Worm (Caenorhabditis elegans): ENCODE data around the gene srx-93.

The srx-93 gene

ce11 chrV:3580385-3580784 lies 40.1 kb downstream of the srx-93 start:
- no peak for TF ChIP-seq zag-1 (tag; optimal IDR thresholded peaks at IDR 0.05)
- no peak for TF ChIP-seq nhr-21 (tag; optimal IDR thresholded peaks at IDR 0.05)
- TF ChIP-seq ztf-11 (tag; optimal IDR thresholded peaks at IDR 0.05) = no peak
- TF ChIP-seq fos-1 (tag; optimal IDR thresholded peaks at IDR 0.05) = peak; percentile 51
- no peak for TF ChIP-seq elt-1 (tag; optimal IDR thresholded peaks at IDR 0.05)
- TF ChIP-seq elt-3 (tag; optimal IDR thresholded peaks at IDR 0.05) = no peak
- TF ChIP-seq nhr-129 (tag; optimal IDR thresholded peaks at IDR 0.05) = no peak
- no peak for TF ChIP-seq sma-9 (GFP tag; optimal IDR thresholded peaks at IDR 0.05)
- TF ChIP-seq sma-9 (tag; optimal IDR thresholded peaks at IDR 0.05) = no peak

- TF ChIP-seq fos-1 (tag; optimal IDR thresholded peaks at IDR 0.05) = peak; percentile 64
- TF ChIP-seq lin-13 (GFP tag; optimal IDR thresholded peaks at IDR 0.05) = peak; percentile 44
- no peak for TF ChIP-seq nhr-10 (tag; optimal IDR thresholded peaks at IDR 0.05)
- TF ChIP-seq snpc-4 (tag; optimal IDR thresholded peaks at IDR 0.05) = peak; percentile 42
- no peak for TF ChIP-seq nhr-77 (tag; optimal IDR thresholded peaks at IDR 0.05)
- no peak for TF ChIP-seq nhr-23 (tag; optimal IDR thresholded peaks at IDR 0.05)
- no peak for TF ChIP-seq ceh-82 (tag; optimal IDR thresholded peaks at IDR 0.05)
- no peak for TF ChIP-seq ZK546.5 (tag; optimal IDR thresholded peaks at IDR 0.05)
- TF ChIP-seq crh-2 (tag; optimal IDR thresholded peaks at IDR 0.05) = peak; percentile 49
- peak in 1 of 2 experiments; percentile 61 for TF ChIP-seq lsy-2 (tag; optimal IDR thresholded peaks at IDR 0.05)
- peak; percentile 55 for TF ChIP-seq unc-55 (GFP tag; optimal IDR thresholded peaks at IDR 0.05)
- TF ChIP-seq sma-3 (GFP tag; optimal IDR thresholded peaks at IDR 0.05) = peak; percentile 9
- TF ChIP-seq aly-2 (tag; optimal IDR thresholded peaks at IDR 0.05) = no peak
- peak; percentile 57 for TF ChIP-seq ama-1 (optimal IDR thresholded peaks at IDR 0.05)
- TF ChIP-seq R02D3.7 (tag; optimal IDR thresholded peaks at IDR 0.05) = no peak
- no peak for TF ChIP-seq sem-4 (tag; optimal IDR thresholded peaks at IDR 0.05)
- no peak for TF ChIP-seq skn-1 (tag; optimal IDR thresholded peaks at IDR 0.05)
- TF ChIP-seq mdl-1 (tag; optimal IDR thresholded peaks at IDR 0.05) = no peak
- TF ChIP-seq C34F6.9 (tag; optimal IDR thresholded peaks at IDR 0.05) = peak; percentile 45
- TF ChIP-seq lin-39 (tag; optimal IDR thresholded peaks at IDR 0.05) = no peak
- no peak for TF ChIP-seq elt-3 (tag; optimal IDR thresholded peaks at IDR 0.05)
- TF ChIP-seq sma-9 (GFP tag; optimal IDR thresholded peaks at IDR 0.05) = peak; percentile 75
- no peak for TF ChIP-seq sma-9 (tag; optimal IDR thresholded peaks at IDR 0.05)
- peak; percentile 75 for TF ChIP-seq nhr-129 (tag; optimal IDR thresholded peaks at IDR 0.05)
- no peak for TF ChIP-seq Y55F3AM.14 (GFP tag; optimal IDR thresholded peaks at IDR 0.05)
- no peak for TF ChIP-seq nhr-12 (tag; optimal IDR thresholded peaks at IDR 0.05)
- peak; percentile 44 for TF ChIP-seq F13H6.1 (tag; optimal IDR thresholded peaks at IDR 0.05)
- TF ChIP-seq dmd-4 (tag; optimal IDR thresholded peaks at IDR 0.05) = no peak
- TF ChIP-seq gmeb-1 (tag; optimal IDR thresholded peaks at IDR 0.05) = peak; percentile 51
Observed at ce11 chrV:3579795-3580194, 40.7 kb downstream of the srx-93 start.

ce11 chrV:3579248-3579647 lies 41.3 kb downstream of the srx-93 start:
- TF ChIP-seq Y55F3AM.14 (GFP tag; optimal IDR thresholded peaks at IDR 0.05) = no peak
- TF ChIP-seq ztf-4 (tag; optimal IDR thresholded peaks at IDR 0.05) = no peak
- TF ChIP-seq nhr-237 (tag; optimal IDR thresholded peaks at IDR 0.05) = no peak
- no peak for TF ChIP-seq fos-1 (tag; optimal IDR thresholded peaks at IDR 0.05)
- no peak for TF ChIP-seq mdl-1 (tag; optimal IDR thresholded peaks at IDR 0.05)
- TF ChIP-seq ZK546.5 (tag; optimal IDR thresholded peaks at IDR 0.05) = no peak
- no peak for TF ChIP-seq nhr-21 (tag; optimal IDR thresholded peaks at IDR 0.05)
- no peak for TF ChIP-seq ceh-82 (tag; optimal IDR thresholded peaks at IDR 0.05)
- TF ChIP-seq nhr-77 (tag; optimal IDR thresholded peaks at IDR 0.05) = no peak
- TF ChIP-seq ztf-11 (tag; optimal IDR thresholded peaks at IDR 0.05) = no peak
- TF ChIP-seq unc-39 (tag; optimal IDR thresholded peaks at IDR 0.05) = no peak
- TF ChIP-seq lin-11 (tag; optimal IDR thresholded peaks at IDR 0.05) = peak; percentile 14
- TF ChIP-seq nhr-129 (tag; optimal IDR thresholded peaks at IDR 0.05) = peak; percentile 67
- no peak for TF ChIP-seq zag-1 (tag; optimal IDR thresholded peaks at IDR 0.05)
- TF ChIP-seq nhr-25 (tag; optimal IDR thresholded peaks at IDR 0.05) = no peak
- no peak for TF ChIP-seq nhr-12 (tag; optimal IDR thresholded peaks at IDR 0.05)
- TF ChIP-seq blmp-1 (tag; optimal IDR thresholded peaks at IDR 0.05; ENCODE audit: insufficient read depth) = no peak
- TF ChIP-seq nhr-10 (tag; optimal IDR thresholded peaks at IDR 0.05) = no peak
- TF ChIP-seq mab-5 (tag; optimal IDR thresholded peaks at IDR 0.05) = no peak
- no peak for TF ChIP-seq R02D3.7 (tag; optimal IDR thresholded peaks at IDR 0.05)
- TF ChIP-seq gmeb-1 (tag; optimal IDR thresholded peaks at IDR 0.05) = no peak
- TF ChIP-seq C34F6.9 (tag; optimal IDR thresholded peaks at IDR 0.05) = peak; percentile 40
- TF ChIP-seq sma-3 (GFP tag; optimal IDR thresholded peaks at IDR 0.05) = no peak
- no peak for TF ChIP-seq peb-1 (tag; optimal IDR thresholded peaks at IDR 0.05)

Measured in whole organism, L2 larva.